Worm (Caenorhabditis elegans) whole organism, young adult: ENCODE data around the gene col-34.

Experiments
- akir-1 ChIP-seq: fragments of 200-800 bp; sonication (Bioruptor generic); optimal IDR thresholded peaks from 2 replicates; lab custom pipeline; 2018; ENCODE audit warnings: mild to moderate bottlenecking, missing genetic modification characterization, moderate library complexity, missing compliant biosample characterization
- bed-2 ChIP-seq: fragments of 200-800 bp; sonication (Bioruptor generic); IDR thresholded peaks from 2 replicates; pipeline ENCODE4 v1.3.6; 2022; ENCODE audit warnings: missing genetic modification reagents, missing genetic modification characterization, missing compliant biosample characterization
- rec-8 ChIP-seq, 2 experiments: sonication (generic microtip); optimal IDR thresholded peaks; 2 replicates each; lab custom pipeline; 2016; ENCODE audit warnings: mild to moderate bottlenecking in 2 of 2, missing genetic modification characterization in 2 of 2, missing genetic modification reagents in 2 of 2, missing genotype in 2 of 2, missing biosample characterization in 1 of 2, missing compliant biosample characterization in 1 of 2, moderate library complexity in 1 of 2

DNA sequence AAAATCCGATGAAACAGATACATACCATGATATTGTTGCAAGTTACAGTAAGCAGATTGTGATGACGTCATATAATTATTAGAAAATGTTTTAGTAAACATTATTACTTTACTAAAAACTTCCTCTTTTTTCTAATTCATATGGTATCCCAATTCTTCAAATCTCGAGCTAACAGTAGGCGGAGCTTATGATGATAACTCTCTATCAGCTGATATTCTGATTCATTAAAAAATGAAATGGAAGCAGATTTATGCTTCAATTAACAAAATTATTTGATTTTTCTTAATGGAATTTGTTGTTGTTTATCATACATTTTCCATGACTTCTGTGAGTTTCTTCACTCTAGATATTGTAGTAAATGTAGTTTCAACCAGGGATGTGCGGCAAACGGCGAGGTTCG is 40.1 kb downstream of the col-34 start, which contains the start of gene pax-2:
- no peak for TF ChIP-seq rec-8 (tag; optimal IDR thresholded peaks at IDR 0.05; lab: Kevin White, UChicago)
- TF ChIP-seq bed-2 (GFP tag; lab: Robert Waterston, UW) = no peak
- TF ChIP-seq akir-1 (GFP tag; lab: Kevin White, UChicago) = no peak
